Worm (Caenorhabditis elegans): ENCODE measurements around the gene F29C4.4.

DNA sequence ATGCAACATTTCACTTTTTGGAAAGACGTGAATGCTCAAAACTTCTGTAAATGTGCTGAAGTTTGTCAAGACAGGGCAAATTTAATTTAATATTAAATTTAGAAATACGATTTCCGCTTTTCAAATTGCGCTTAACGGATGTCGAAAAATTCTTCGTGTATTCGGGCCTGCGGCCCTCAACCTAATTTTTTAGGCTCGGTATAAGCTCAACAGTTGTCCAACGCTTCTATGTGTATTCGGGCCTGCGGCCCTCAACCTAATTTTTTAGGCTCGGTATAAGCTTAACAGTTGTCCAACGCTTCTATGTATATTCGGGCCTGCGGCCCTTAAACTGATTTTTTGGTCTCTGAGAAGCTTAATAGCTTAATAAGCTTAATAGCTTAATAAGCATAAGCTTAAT is 7.3 kb downstream of the F29C4.4 start:
- no peak for TF ChIP-seq attf-6 (GFP tag; IDR thresholded peaks at IDR 0.05)
- no peak for TF ChIP-seq pha-4 (tag; optimal IDR thresholded peaks at IDR 0.05)
- no peak for TF ChIP-seq madf-3 (GFP tag; IDR thresholded peaks at IDR 0.05)
- TF ChIP-seq lin-35 (GFP tag; optimal IDR thresholded peaks at IDR 0.05), result no peak
- no peak for TF ChIP-seq mxl-1 (tag; optimal IDR thresholded peaks at IDR 0.05)
- no peak for TF ChIP-seq ceh-27 (GFP tag; optimal IDR thresholded peaks at IDR 0.05)
- TF ChIP-seq snpc-4 (GFP tag; optimal IDR thresholded peaks at IDR 0.05), result no peak
- TF ChIP-seq snpc-4 (tag; optimal IDR thresholded peaks at IDR 0.05), result no peak
- TF ChIP-seq ztf-26 (tag; optimal IDR thresholded peaks at IDR 0.05), result no peak
- no peak for TF ChIP-seq madf-10 (tag; optimal IDR thresholded peaks at IDR 0.05)
- TF ChIP-seq unc-62 (GFP tag; optimal IDR thresholded peaks at IDR 0.05), result no peak
